Fruit fly (Drosophila melanogaster): ENCODE measurements around the gene CG43125.
A peak's percentile ranks its signal among the peaks of the same experiment; 100 is the strongest.

CG43125 gene

DNA sequence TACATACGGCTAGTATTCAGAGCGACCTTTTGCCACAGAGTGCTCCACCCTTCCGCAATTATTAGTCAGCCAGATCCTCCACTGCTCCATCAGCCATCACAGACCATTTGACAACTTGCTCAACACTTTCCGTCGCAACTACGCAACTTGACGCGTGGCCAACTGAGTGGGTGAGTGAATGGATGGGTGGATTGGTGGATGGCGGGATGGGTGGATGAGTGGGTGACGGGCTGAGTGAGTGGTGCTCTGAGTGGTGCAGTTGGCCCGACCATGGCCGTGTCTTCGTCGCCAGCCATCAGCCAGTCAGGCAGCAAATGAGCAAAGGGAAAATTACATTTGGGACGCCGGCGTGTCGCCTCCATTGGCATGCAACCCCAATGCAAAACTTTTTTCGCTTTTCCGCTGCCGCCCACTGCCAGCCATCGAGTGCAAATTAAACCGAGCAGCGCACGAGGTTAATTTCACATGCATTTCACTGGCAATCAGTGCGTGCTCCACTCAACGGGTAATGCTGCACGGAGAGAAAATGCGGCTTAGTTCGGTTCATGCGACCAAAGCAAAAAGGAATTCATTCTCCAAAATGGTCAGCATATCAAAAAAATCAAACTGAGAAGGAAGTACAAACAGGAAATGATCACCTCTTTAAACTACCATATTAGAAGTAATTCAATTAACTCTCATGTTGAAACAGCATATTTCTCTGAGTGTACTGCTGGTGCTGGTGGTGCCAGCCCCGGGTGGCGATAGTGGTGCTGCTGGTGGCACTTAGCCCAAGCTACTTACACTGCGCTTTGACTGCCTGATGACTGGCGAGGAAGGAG lies 44.7 kb upstream of the CG43125 start (continued):
- TF ChIP-seq CG15336 (GFP tag; IDR thresholded peaks at IDR 0.05), result peak; percentile 34
- no peak for TF ChIP-seq Met (GFP tag; optimal IDR thresholded peaks at IDR 0.05)
- TF ChIP-seq pdm3 (GFP tag; optimal IDR thresholded peaks at IDR 0.05), result no peak
- no peak for TF ChIP-seq spab (GFP tag; optimal IDR thresholded peaks at IDR 0.05)
- no peak for TF ChIP-seq Lpt (GFP tag; optimal IDR thresholded peaks at IDR 0.05)
- no peak for TF ChIP-seq Sox14 (GFP tag; optimal IDR thresholded peaks at IDR 0.05)
- TF ChIP-seq Sox102F (GFP tag; optimal IDR thresholded peaks at IDR 0.05), result no peak
- no peak for TF ChIP-seq CG8632 (GFP tag; optimal IDR thresholded peaks at IDR 0.05)
- no peak for TF ChIP-seq CG3919 (GFP tag; optimal IDR thresholded peaks at IDR 0.05)
- no peak for TF ChIP-seq CG7368 (GFP tag; optimal IDR thresholded peaks at IDR 0.05)
- TF ChIP-seq cyc (GFP tag; optimal IDR thresholded peaks at IDR 0.05), result no peak
- TF ChIP-seq topi (GFP tag; optimal IDR thresholded peaks at IDR 0.05), result no peak
- no peak for TF ChIP-seq CG6854 (GFP tag; optimal IDR thresholded peaks at IDR 0.05)
- TF ChIP-seq CG3032 (tag; optimal IDR thresholded peaks at IDR 0.05), result no peak

- TF ChIP-seq cyc (GFP tag; optimal IDR thresholded peaks at IDR 0.05) (no peak), CG7368 (GFP tag; optimal IDR thresholded peaks at IDR 0.05) (no peak), CG6792 (GFP tag; optimal IDR thresholded peaks at IDR 0.05) (no peak), topi (GFP tag; optimal IDR thresholded peaks at IDR 0.05) (no peak), Sox102F (GFP tag; optimal IDR thresholded peaks at IDR 0.05) (no peak), CG9139 (GFP tag; optimal IDR thresholded peaks at IDR 0.05) (no peak), CG8119 (GFP tag; IDR thresholded peaks at IDR 0.05) (no peak), esn (GFP tag; optimal IDR thresholded peaks at IDR 0.05) (no peak), dac (GFP tag; optimal IDR thresholded peaks at IDR 0.05) (no peak), CG16779 (tag; optimal IDR thresholded peaks at IDR 0.05) (no peak), ss (GFP tag; optimal IDR thresholded peaks at IDR 0.05) (no peak), Hr4 (GFP tag; optimal IDR thresholded peaks at IDR 0.05) (no peak)
Observed at dm6 chr3R:28305959-28306358, 42.5 kb upstream of the CG43125 start.

DNA sequence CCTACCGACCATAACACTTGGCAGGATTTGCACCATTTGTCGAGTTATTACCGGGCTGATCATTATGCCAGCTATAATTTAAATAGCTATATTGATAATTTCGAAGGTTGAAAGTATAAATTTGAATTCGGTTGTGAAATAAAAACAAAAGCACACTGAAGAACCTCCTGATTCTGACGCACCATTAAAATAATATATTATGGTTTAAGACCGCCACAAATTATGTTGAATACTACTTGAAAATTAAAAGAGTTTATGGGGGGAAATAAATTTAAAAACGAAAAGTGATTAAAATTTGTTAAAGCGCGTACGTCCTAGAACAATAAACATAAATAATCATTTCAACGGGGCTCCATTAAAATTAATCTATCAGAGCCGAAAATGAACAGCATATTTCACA lies 41.1 kb upstream of the CG43125 start, which contains the start of gene CG12516:
Gene CG12516 (minus strand): TSS at position 101 of the 400 bp plus-strand sequence.
- TF ChIP-seq vri (GFP tag; optimal IDR thresholded peaks at IDR 0.05), result no peak
- TF ChIP-seq CG8632 (GFP tag; optimal IDR thresholded peaks at IDR 0.05), result no peak
- no peak for TF ChIP-seq CG8119 (GFP tag; IDR thresholded peaks at IDR 0.05)
- TF ChIP-seq CG11902 (GFP tag; optimal IDR thresholded peaks at IDR 0.05), result no peak
- TF ChIP-seq Hr39 (GFP tag; optimal IDR thresholded peaks at IDR 0.05), result no peak
- no peak for TF ChIP-seq fd85E (GFP tag; optimal IDR thresholded peaks at IDR 0.05)
- no peak for TF ChIP-seq spab (GFP tag; optimal IDR thresholded peaks at IDR 0.05)
- TF ChIP-seq eg (GFP tag; IDR thresholded peaks at IDR 0.05), result no peak
- TF ChIP-seq salr (GFP tag; optimal IDR thresholded peaks at IDR 0.05), result no peak
- no peak for TF ChIP-seq fd59A (GFP tag; optimal IDR thresholded peaks at IDR 0.05)
- TF ChIP-seq esn (GFP tag; optimal IDR thresholded peaks at IDR 0.05), result no peak
- TF ChIP-seq Eip93F (GFP tag; optimal IDR thresholded peaks at IDR 0.05), result no peak
- no peak for TF ChIP-seq CG32006 (GFP tag; optimal IDR thresholded peaks at IDR 0.05)
- TF ChIP-seq CG6808 (GFP tag; optimal IDR thresholded peaks at IDR 0.05), result no peak
- TF ChIP-seq Eip78C (GFP tag), result no peak
- no peak for TF ChIP-seq ss (GFP tag; optimal IDR thresholded peaks at IDR 0.05)
- no peak for TF ChIP-seq Sox15 (GFP tag; optimal IDR thresholded peaks at IDR 0.05)

dm6 chr3R:28297513-28297912 lies 34.1 kb upstream of the CG43125 start:
- TF ChIP-seq svp (GFP tag) (peak; percentile 37), eg (GFP tag; IDR thresholded peaks at IDR 0.05) (0 out of 3 replicates have a peak, but pooled peaks have one; percentile 20), Hr39 (GFP tag; optimal IDR thresholded peaks at IDR 0.05) (peak; percentile 6), CG6163 (GFP tag; IDR thresholded peaks at IDR 0.05) (0 out of 3 replicates have a peak, but pooled peaks have one; percentile 39), CG6854 (GFP tag; optimal IDR thresholded peaks at IDR 0.05) (no peak), CG32006 (GFP tag; optimal IDR thresholded peaks at IDR 0.05) (peak; percentile 22), Eip78C (GFP tag) (peak; percentile 51), achi (GFP tag; optimal IDR thresholded peaks at IDR 0.05) (no peak)

Data from whole organism, prepupa.